Worm (Caenorhabditis elegans): ENCODE measurements around the gene slc-36.5.

DNA sequence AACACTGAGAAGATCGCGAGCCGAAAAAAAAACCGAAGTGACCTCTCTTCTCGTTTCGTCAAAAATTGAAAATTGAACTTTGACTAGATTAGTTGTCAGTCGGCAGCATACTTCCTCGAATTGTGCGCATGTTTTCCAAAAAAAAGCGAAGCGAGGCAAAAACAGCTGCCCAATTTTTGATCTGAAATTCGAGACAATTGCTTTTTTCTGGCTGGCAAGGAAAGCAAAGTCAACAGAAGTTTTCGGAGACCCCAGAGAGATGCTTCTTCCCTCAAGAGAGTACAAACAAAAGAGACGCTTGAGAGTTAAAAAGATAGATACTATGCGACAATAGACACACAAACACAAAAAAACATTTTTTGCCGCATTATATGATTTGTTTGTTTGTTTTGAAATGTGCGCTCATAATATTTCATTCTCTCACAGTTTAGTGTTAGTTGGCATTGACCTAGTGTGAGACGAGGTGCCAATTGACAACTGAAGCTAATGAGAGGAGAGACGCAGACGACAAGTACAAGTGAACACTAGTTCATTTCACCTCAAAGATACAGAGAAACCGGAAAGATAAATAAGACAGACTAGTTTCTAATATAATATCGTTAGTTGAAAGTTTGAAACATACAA lies 40.8 kb downstream of the slc-36.5 start:
- TF ChIP-seq ztf-11 (tag; optimal IDR thresholded peaks at IDR 0.05): no peak
- no peak for TF ChIP-seq mep-1 (tag; optimal IDR thresholded peaks at IDR 0.05)
- no peak for TF ChIP-seq nhr-28 (tag; optimal IDR thresholded peaks at IDR 0.05)
- TF ChIP-seq unc-62 (GFP tag; optimal IDR thresholded peaks at IDR 0.05): peak; percentile 55
- no peak for TF ChIP-seq flh-1 (GFP tag; optimal IDR thresholded peaks at IDR 0.05)
- no peak for TF ChIP-seq nhr-237 (tag; optimal IDR thresholded peaks at IDR 0.05)
- TF ChIP-seq lsy-2 (tag; optimal IDR thresholded peaks at IDR 0.05): peak; percentile 9
- peak; percentile 43 for TF ChIP-seq ces-1 (GFP tag; optimal IDR thresholded peaks at IDR 0.05)
- no peak for TF ChIP-seq blmp-1 (tag; optimal IDR thresholded peaks at IDR 0.05)
- TF ChIP-seq elt-1 (tag; optimal IDR thresholded peaks at IDR 0.05; ENCODE audit: borderline replicate concordance, insufficient read depth): no peak
- TF ChIP-seq snpc-4 (tag; optimal IDR thresholded peaks at IDR 0.05): no peak
- TF ChIP-seq unc-39 (tag; optimal IDR thresholded peaks at IDR 0.05): no peak
- no peak for TF ChIP-seq ceh-43 (GFP tag; optimal IDR thresholded peaks at IDR 0.05)
